Worm (Caenorhabditis elegans): ENCODE results near the gene F31E3.12.

ce11 chrIII:6955766-6956165 is 13.4 kb upstream of the F31E3.12 start:
- TF ChIP-seq nhr-11 (tag; optimal IDR thresholded peaks at IDR 0.05) = no peak
- TF ChIP-seq jun-1 (tag; optimal IDR thresholded peaks at IDR 0.05) = no peak
- TF ChIP-seq elt-1 (tag; optimal IDR thresholded peaks at IDR 0.05) = no peak
- TF ChIP-seq mdl-1 (tag; optimal IDR thresholded peaks at IDR 0.05) = no peak
- TF ChIP-seq zag-1 (tag; optimal IDR thresholded peaks at IDR 0.05) = no peak
- no peak for TF ChIP-seq fos-1 (tag; optimal IDR thresholded peaks at IDR 0.05)
- TF ChIP-seq ztf-11 (tag; optimal IDR thresholded peaks at IDR 0.05) = no peak
- TF ChIP-seq pha-4 (tag; optimal IDR thresholded peaks at IDR 0.05) = no peak
- TF ChIP-seq ceh-82 (tag; optimal IDR thresholded peaks at IDR 0.05) = no peak
- TF ChIP-seq aly-2 (tag; optimal IDR thresholded peaks at IDR 0.05) = no peak
